Fruit fly (Drosophila melanogaster) whole organism, embryonic: ENCODE results near the gene Tmep.
A peak's percentile ranks its signal among the peaks of the same experiment; 100 is the strongest.

Experiments used
- Adf1 ChIP-seq: fragments of 200-800 bp; sonication (Bioruptor generic); IDR thresholded peaks from 2 replicates; pipeline ENCODE4 v1.3.6; 2022; ENCODE audit warnings: missing biosample characterization, missing genetic modification characterization
- CG1024 ChIP-seq: fragments of 200-800 bp; sonication (Bioruptor generic); IDR thresholded peaks from 2 replicates; pipeline ENCODE4 v1.3.6; 2022; ENCODE audit warnings: missing biosample characterization, missing genetic modification characterization
- CG11398 ChIP-seq: fragments of 200-800 bp; sonication (Bioruptor generic); optimal IDR thresholded peaks from 2 replicates; lab custom pipeline; 2016; ENCODE audit warnings: missing biosample characterization, missing genetic modification characterization
- CG1233 ChIP-seq: fragments of 200-800 bp; sonication (Bioruptor generic); optimal IDR thresholded peaks from 4 replicates; lab custom pipeline; 2018; ENCODE audit warnings: missing biosample characterization, mild to moderate bottlenecking, missing genetic modification characterization
- CG12744 ChIP-seq: fragments of 200-800 bp; sonication (Bioruptor generic); optimal IDR thresholded peaks from 2 replicates; lab custom pipeline; 2016; ENCODE audit warnings: missing biosample characterization, missing genetic modification characterization
- CG14965 ChIP-seq: fragments of 200-800 bp; sonication (Bioruptor generic); optimal IDR thresholded peaks from 2 replicates; lab custom pipeline; 2016; ENCODE audit warnings: missing biosample characterization, missing genetic modification characterization, borderline replicate concordance
- CG15011 ChIP-seq: fragments of 200-800 bp; sonication (Bioruptor generic); optimal IDR thresholded peaks from 3 replicates; lab custom pipeline; 2018; ENCODE audit warnings: missing biosample characterization, mild to moderate bottlenecking, missing genetic modification characterization
- CG2202 ChIP-seq: fragments of 200-800 bp; sonication (Bioruptor generic); optimal IDR thresholded peaks from 2 replicates; lab custom pipeline; 2018; ENCODE audit warnings: missing biosample characterization, mild to moderate bottlenecking, missing genetic modification characterization
- CG2712 ChIP-seq: fragments of 200-800 bp; optimal IDR thresholded peaks from 3 replicates; lab custom pipeline; 2019; ENCODE audit warnings: missing biosample characterization, mild to moderate bottlenecking, missing genetic modification characterization, moderate library complexity
- CG2875 ChIP-seq: fragments of 200-800 bp; sonication (Bioruptor generic); optimal IDR thresholded peaks from 2 replicates; lab custom pipeline; 2017; ENCODE audit warnings: missing biosample characterization, mild to moderate bottlenecking, missing genetic modification characterization, missing genetic modification reagents
- CG30431 ChIP-seq: fragments of 200-800 bp; sonication (Bioruptor generic); optimal IDR thresholded peaks from 2 replicates; lab custom pipeline; 2017; ENCODE audit warnings: missing biosample characterization, missing genetic modification characterization
- CG33213 ChIP-seq: fragments of 200-800 bp; sonication (Bioruptor generic); optimal IDR thresholded peaks from 3 replicates; lab custom pipeline; 2016; ENCODE audit warnings: missing biosample characterization, missing genetic modification characterization
- CG4282 ChIP-seq: fragments of 200-800 bp; sonication (Bioruptor generic); optimal IDR thresholded peaks from 2 replicates; lab custom pipeline; 2016; ENCODE audit warnings: missing biosample characterization, missing genetic modification characterization
- CG4617 ChIP-seq: fragments of 200-800 bp; sonication (Bioruptor generic); optimal IDR thresholded peaks from 3 replicates; lab custom pipeline; 2016; ENCODE audit warnings: missing biosample characterization, missing genetic modification characterization, borderline replicate concordance
- CG5180 ChIP-seq: fragments of 200-800 bp; sonication (Bioruptor generic); optimal IDR thresholded peaks from 3 replicates; lab custom pipeline; 2017; ENCODE audit warnings: missing biosample characterization, missing genetic modification characterization, mild to moderate bottlenecking, moderate library complexity, missing genetic modification reagents
- CG6654 ChIP-seq: fragments of 200-800 bp; sonication (Bioruptor generic); optimal IDR thresholded peaks from 2 replicates; lab custom pipeline; 2017; ENCODE audit warnings: missing biosample characterization, mild to moderate bottlenecking, missing genetic modification characterization
- CHES-1-like ChIP-seq: fragments of 200-800 bp; sonication (Bioruptor generic); optimal IDR thresholded peaks from 2 replicates; lab custom pipeline; 2016; ENCODE audit warnings: missing biosample characterization, missing genetic modification characterization
- D19B ChIP-seq: fragments of 200-800 bp; sonication (Bioruptor generic); optimal IDR thresholded peaks from 2 replicates; lab custom pipeline; 2017; ENCODE audit warnings: missing biosample characterization, mild to moderate bottlenecking, missing genetic modification characterization
- Dbx ChIP-seq: fragments of 200-800 bp; sonication (Bioruptor generic); IDR thresholded peaks from 3 replicates; pipeline ENCODE4 v1.3.6; 2022; ENCODE audit warnings: missing biosample characterization, missing genetic modification characterization
- Dfd ChIP-seq, 2 experiments: fragments of >200 bp; optimal IDR thresholded peaks; 2 replicates each; lab custom pipeline; 2017; ENCODE audit warnings: missing biosample characterization in 2 of 2, missing genetic modification characterization in 2 of 2
- Fer3 ChIP-seq: fragments of 200-800 bp; sonication (Bioruptor generic); optimal IDR thresholded peaks from 2 replicates; lab custom pipeline; 2018; ENCODE audit warnings: missing biosample characterization, mild to moderate bottlenecking, missing genetic modification characterization, moderate library complexity
- Hey ChIP-seq: fragments of 200-800 bp; sonication (Bioruptor generic); optimal IDR thresholded peaks from 3 replicates; lab custom pipeline; 2018; ENCODE audit warnings: missing biosample characterization, mild to moderate bottlenecking, missing genetic modification characterization
- HmgZ ChIP-seq: fragments of 200-800 bp; sonication (Bioruptor generic); optimal IDR thresholded peaks from 2 replicates; lab custom pipeline; 2018; ENCODE audit warnings: missing biosample characterization, mild to moderate bottlenecking, missing genetic modification characterization
- Hmx ChIP-seq: fragments of 200-800 bp; sonication (Bioruptor generic); optimal IDR thresholded peaks from 2 replicates; lab custom pipeline; 2016; ENCODE audit warnings: missing biosample characterization, missing genetic modification characterization
- Optix ChIP-seq: fragments of 200-800 bp; sonication (Bioruptor generic); IDR thresholded peaks from 3 replicates; pipeline ENCODE4 v1.3.6; 2022; ENCODE audit warnings: missing biosample characterization, missing genetic modification characterization
- Ssrp ChIP-seq: fragments of 200-800 bp; sonication (Bioruptor generic); optimal IDR thresholded peaks from 2 replicates; lab custom pipeline; 2018; ENCODE audit warnings: missing biosample characterization, mild to moderate bottlenecking, missing genetic modification characterization, moderate library complexity
- Taf1 ChIP-seq: fragments of 200-800 bp; sonication (Bioruptor generic); IDR thresholded peaks from 2 replicates; pipeline ENCODE4 v1.3.6; 2022; ENCODE audit warnings: missing biosample characterization, missing genetic modification characterization
- Tbp ChIP-seq: fragments of >200 bp; optimal IDR thresholded peaks from 2 replicates; lab custom pipeline; 2018; ENCODE audit warnings: missing biosample characterization, missing genetic modification characterization
- ac ChIP-seq: fragments of 200-800 bp; sonication (Bioruptor generic); optimal IDR thresholded peaks from 3 replicates; lab custom pipeline; 2017; ENCODE audit warnings: missing biosample characterization, mild to moderate bottlenecking, missing genetic modification characterization
- cas ChIP-seq: fragments of 200-800 bp; sonication (Bioruptor generic); IDR thresholded peaks from 2 replicates; pipeline ENCODE4 v1.3.6; 2022; ENCODE audit warnings: missing biosample characterization, missing genetic modification characterization
- caup ChIP-seq: fragments of 200-800 bp; sonication (Bioruptor generic); optimal IDR thresholded peaks from 3 replicates; lab custom pipeline; 2017; ENCODE audit warnings: missing biosample characterization, mild to moderate bottlenecking, missing genetic modification characterization, moderate library complexity; ENCODE audit not compliant: severe bottlenecking
- chinmo ChIP-seq: fragments of 200-800 bp; sonication (Bioruptor generic); IDR thresholded peaks from 4 replicates; pipeline ENCODE4 v1.3.6; 2022; ENCODE audit warnings: missing biosample characterization, missing genetic modification characterization; ENCODE audit not compliant: partially characterized antibody
- corto ChIP-seq: fragments of 200-800 bp; sonication (Bioruptor generic); optimal IDR thresholded peaks from 2 replicates; lab custom pipeline; 2016; ENCODE audit warnings: missing biosample characterization, mild to moderate bottlenecking, missing genetic modification characterization, moderate library complexity
- crc ChIP-seq: fragments of 200-800 bp; sonication (Bioruptor generic); optimal IDR thresholded peaks from 2 replicates; lab custom pipeline; 2016; ENCODE audit warnings: missing biosample characterization, missing genetic modification characterization
- ems ChIP-seq: fragments of 200-800 bp; sonication (Bioruptor generic); optimal IDR thresholded peaks from 3 replicates; lab custom pipeline; 2016; ENCODE audit warnings: missing biosample characterization, missing genetic modification characterization
- fu2 ChIP-seq: fragments of 200-800 bp; sonication (Bioruptor generic); optimal IDR thresholded peaks from 2 replicates; lab custom pipeline; 2016; ENCODE audit warnings: missing biosample characterization, missing genetic modification characterization
- grn ChIP-seq: fragments of 200-800 bp; sonication (Bioruptor generic); optimal IDR thresholded peaks from 3 replicates; lab custom pipeline; 2017; ENCODE audit warnings: missing biosample characterization, missing genetic modification characterization
- gro ChIP-seq: fragments of 200-800 bp; sonication (Bioruptor generic); optimal IDR thresholded peaks from 2 replicates; lab custom pipeline; 2016; ENCODE audit warnings: missing biosample characterization, missing genetic modification characterization
- ham ChIP-seq: fragments of 200-800 bp; sonication (Bioruptor generic); IDR thresholded peaks from 2 replicates; pipeline ENCODE4 v1.3.6; 2022; ENCODE audit warnings: missing biosample characterization, missing genetic modification characterization
- her ChIP-seq: fragments of 200-800 bp; sonication (Bioruptor generic); optimal IDR thresholded peaks from 2 replicates; lab custom pipeline; 2016; ENCODE audit warnings: missing biosample characterization, missing genetic modification characterization
- jumu ChIP-seq: fragments of 200-800 bp; sonication (Bioruptor generic); optimal IDR thresholded peaks from 3 replicates; lab custom pipeline; 2016; ENCODE audit warnings: missing biosample characterization, missing genetic modification characterization
- kay ChIP-seq: fragments of 200-800 bp; sonication (Bioruptor generic); optimal IDR thresholded peaks from 2 replicates; lab custom pipeline; 2016; ENCODE audit warnings: missing biosample characterization, missing genetic modification characterization
- pita ChIP-seq: fragments of 200-800 bp; sonication (Bioruptor generic); optimal IDR thresholded peaks from 2 replicates; lab custom pipeline; 2017; ENCODE audit warnings: missing biosample characterization, mild to moderate bottlenecking, missing genetic modification characterization
- ranshi ChIP-seq: fragments of 200-800 bp; sonication (Bioruptor generic); IDR thresholded peaks from 2 replicates; pipeline ENCODE4 v1.3.6; 2022; ENCODE audit warnings: missing biosample characterization, missing genetic modification characterization
- row ChIP-seq: fragments of 200-800 bp; sonication (Bioruptor generic); IDR thresholded peaks from 3 replicates; pipeline ENCODE4 v1.3.6; 2022; ENCODE audit warnings: missing biosample characterization, missing genetic modification characterization
- salm ChIP-seq: fragments of 200-800 bp; sonication (Bioruptor generic); optimal IDR thresholded peaks from 2 replicates; lab custom pipeline; 2018; ENCODE audit warnings: missing biosample characterization, mild to moderate bottlenecking, missing genetic modification characterization
- sc ChIP-seq, 3 experiments: fragments of >200 bp in 2 of 3; fragments of 200-800 bp in 1 of 3; sonication (Bioruptor generic) in 1 of 3; optimal IDR thresholded peaks; 2 replicates in 2 of 3; 3 replicates in 1 of 3; lab custom pipeline; 2017; ENCODE audit warnings: mild to moderate bottlenecking in 1 of 3, missing biosample characterization in 1 of 3, missing genetic modification characterization in 1 of 3, missing genetic modification reagents in 1 of 3
- sisA ChIP-seq: fragments of 200-800 bp; sonication (Bioruptor generic); IDR thresholded peaks from 2 replicates; pipeline ENCODE4 v1.3.6; 2022; ENCODE audit warnings: missing biosample characterization, missing genetic modification characterization
- vvl ChIP-seq: fragments of 200-800 bp; sonication (Bioruptor generic); IDR thresholded peaks from 2 replicates; pipeline ENCODE4 v1.3.6; 2022; ENCODE audit warnings: missing biosample characterization, missing genetic modification characterization
- zfh2 ChIP-seq: fragments of 200-800 bp; sonication (Bioruptor generic); optimal IDR thresholded peaks from 2 replicates; lab custom pipeline; 2016; ENCODE audit warnings: missing biosample characterization, missing genetic modification characterization

The Tmep gene

dm6 chr3L:1618116-1618727 lies 49.2 kb downstream of the Tmep start, which contains the start of the genes CG13926, ABCB7 and CG33230 (continued):
- TF ChIP-seq Ssrp (no peak), CG2712 (tag; lab: Kevin White, UChicago) (no peak), sisA (GFP tag; lab: Robert Waterston, UW) (0 out of 2 replicates have a peak, but pooled peaks have one; percentile 19), ems (GFP tag; lab: Kevin White, UChicago) (no peak), CG14965 (GFP tag; lab: Kevin White, UChicago) (no peak), pita (GFP tag; lab: Kevin White, UChicago) (no peak), crc (GFP tag; lab: Kevin White, UChicago) (no peak), Taf1 (GFP tag; lab: Robert Waterston, UW) (no peak), HmgZ (tag; lab: Kevin White, UChicago) (no peak), CG12744 (GFP tag; lab: Kevin White, UChicago) (no peak), CG4282 (GFP tag; lab: Kevin White, UChicago) (no peak), CG2875 (GFP tag; lab: Kevin White, UChicago) (no peak), caup (no peak), Hey (peak; percentile 81), CG2202 (tag; lab: Kevin White, UChicago) (no peak), CG5180 (GFP tag; lab: Kevin White, UChicago) (no peak), Hmx (GFP tag; lab: Kevin White, UChicago) (no peak), ham (no peak), row (peak; percentile 92), ac (GFP tag; lab: Kevin White, UChicago) (no peak), salm (tag; lab: Kevin White, UChicago) (no peak), corto (GFP tag; lab: Kevin White, UChicago) (no peak), vvl (GFP tag; lab: Robert Waterston, UW) (peak; percentile 32; the same call in 1 of the 2 replicates), CG1233 (GFP tag; lab: Kevin White, UChicago) (no peak), CG15011 (GFP tag; lab: Kevin White, UChicago) (no peak), Tbp (no peak), ranshi (GFP tag; lab: Robert Waterston, UW) (no peak), Dfd (GFP tag; optimal IDR thresholded peaks at IDR 0.05; lab: Kevin White, UChicago) (no peak), fu2 (GFP tag; lab: Kevin White, UChicago) (peak; percentile 6), cas (GFP tag; lab: Robert Waterston, UW) (no peak), Dbx (GFP tag; lab: Robert Waterston, UW) (0 out of 3 replicates have a peak, but pooled peaks have one; percentile 42), CG4617 (GFP tag; lab: Kevin White, UChicago) (peak; percentile 71), CG1024 (GFP tag; lab: Robert Waterston, UW) (no peak), CG11398 (no peak), CHES-1-like (peak; percentile 16), chinmo (GFP tag; lab: Robert Waterston, UW) (0 out of 4 replicates have a peak, but pooled peaks have one; percentile 18), CG33213 (GFP tag; lab: Kevin White, UChicago) (no peak), Fer3 (peak; percentile 5), her (GFP tag; lab: Kevin White, UChicago) (no peak), sc (optimal IDR thresholded peaks at IDR 0.05; lab: Kevin White, UChicago) (no peak), sc (GFP tag; optimal IDR thresholded peaks at IDR 0.05; lab: Kevin White, UChicago) (no peak), grn (GFP tag; lab: Kevin White, UChicago) (no peak), D19B (no peak), Optix (GFP tag; lab: Robert Waterston, UW) (no peak), zfh2 (GFP tag; lab: Kevin White, UChicago) (peak; percentile 31), Adf1 (peak; percentile 20; the same call in 1 of the 2 replicates), CG30431 (GFP tag; lab: Kevin White, UChicago) (no peak), CG6654 (GFP tag; lab: Kevin White, UChicago) (no peak), kay (GFP tag; lab: Kevin White, UChicago) (no peak), gro (GFP tag; lab: Kevin White, UChicago) (no peak), jumu (GFP tag; lab: Kevin White, UChicago) (no peak)
